Worm (Caenorhabditis elegans): ENCODE data around the gene nhr-66.

DNA sequence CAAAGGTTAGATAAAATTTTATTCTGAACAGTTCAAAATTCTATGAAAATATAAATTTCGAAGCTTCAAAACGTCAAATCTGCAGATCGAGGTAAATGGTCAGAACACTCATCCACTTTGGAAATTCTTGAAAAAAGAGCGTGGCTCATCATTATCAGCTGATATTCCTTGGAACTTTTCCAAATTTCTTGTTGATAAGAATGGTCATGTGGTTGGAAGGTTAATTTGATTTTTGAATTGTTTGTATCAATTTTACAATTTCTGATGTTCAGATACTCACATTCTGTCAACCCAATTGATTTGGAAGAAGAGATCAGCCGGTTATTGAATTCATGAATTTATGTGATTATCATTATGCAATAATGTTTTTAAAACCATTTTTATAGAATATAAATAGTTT is 13.3 kb downstream of the nhr-66 start:
- TF ChIP-seq egl-27 (tag; optimal IDR thresholded peaks at IDR 0.05) (no peak), nhr-11 (tag; optimal IDR thresholded peaks at IDR 0.05) (no peak), nhr-23 (tag; optimal IDR thresholded peaks at IDR 0.05) (no peak), unc-39 (tag; optimal IDR thresholded peaks at IDR 0.05) (no peak), ztf-1 (GFP tag; conservative IDR thresholded peaks at IDR 0.05) (no peak), nhr-10 (tag; optimal IDR thresholded peaks at IDR 0.05) (no peak), elt-3 (tag; optimal IDR thresholded peaks at IDR 0.05) (no peak), ama-1 (optimal IDR thresholded peaks at IDR 0.05) (no peak)
